Worm (Caenorhabditis elegans) whole organism, mixed stage, embryonic: ENCODE data around the gene zipt-13.

Experiments
- M03D4.4 ChIP-seq: sonication (generic microtip); optimal IDR thresholded peaks from 2 replicates; lab custom pipeline; 2017; ENCODE audit warnings: mild to moderate bottlenecking, missing genetic modification characterization, missing compliant biosample characterization
- bed-3 ChIP-seq: fragments of 200-800 bp; sonication (Bioruptor generic); optimal IDR thresholded peaks from 3 replicates; lab custom pipeline; 2018; ENCODE audit warnings: mild to moderate bottlenecking, missing genetic modification characterization, moderate library complexity, missing compliant biosample characterization
- blmp-1 ChIP-seq: fragments of 150-350 bp; optimal IDR thresholded peaks from 2 replicates; lab custom pipeline; 2014; ENCODE audit warnings: missing biosample characterization, missing genetic modification characterization
- ceh-83 ChIP-seq: fragments of 200-800 bp; sonication (Bioruptor generic); optimal IDR thresholded peaks from 2 replicates; lab custom pipeline; 2018; ENCODE audit warnings: mild to moderate bottlenecking, missing genetic modification characterization, missing compliant biosample characterization
- ces-1 ChIP-seq: fragments of 150-350 bp; optimal IDR thresholded peaks from 2 replicates; lab custom pipeline; 2014; ENCODE audit warnings: missing biosample characterization, missing genetic modification reagents, missing genetic modification characterization
- cnd-1 ChIP-seq: fragments of 200-800 bp; sonication (Bioruptor generic); optimal IDR thresholded peaks from 2 replicates; lab custom pipeline; 2018; ENCODE audit warnings: mild to moderate bottlenecking, missing genetic modification characterization, missing compliant biosample characterization
- drap-1 ChIP-seq: fragments of 200-800 bp; sonication (Bioruptor generic); optimal IDR thresholded peaks from 3 replicates; lab custom pipeline; 2018; ENCODE audit warnings: mild to moderate bottlenecking, missing genetic modification characterization, missing compliant biosample characterization
- elt-3 ChIP-seq: fragments of 150-350 bp; optimal IDR thresholded peaks from 2 replicates; lab custom pipeline; 2014; ENCODE audit warnings: missing biosample characterization, missing genetic modification characterization
- flh-1 ChIP-seq: fragments of 200-800 bp; sonication (Bioruptor generic); optimal IDR thresholded peaks from 2 replicates; lab custom pipeline; 2018; ENCODE audit warnings: mild to moderate bottlenecking, missing genetic modification characterization, moderate library complexity, missing compliant biosample characterization
- ham-2 ChIP-seq: fragments of 200-800 bp; sonication (Bioruptor generic); optimal IDR thresholded peaks from 2 replicates; lab custom pipeline; 2018; ENCODE audit warnings: mild to moderate bottlenecking, missing genetic modification characterization, missing compliant biosample characterization
- hlh-1 ChIP-seq: fragments of 150-350 bp; optimal IDR thresholded peaks from 2 replicates; lab custom pipeline; 2014; ENCODE audit warnings: missing biosample characterization, missing genetic modification reagents, missing genetic modification characterization
- lin-13 ChIP-seq: fragments of 150-350 bp; optimal IDR thresholded peaks from 2 replicates; lab custom pipeline; 2014; ENCODE audit warnings: missing biosample characterization, missing genetic modification characterization
- lsy-2 ChIP-seq: fragments of 150-350 bp; optimal IDR thresholded peaks from 2 replicates; lab custom pipeline; 2014; ENCODE audit warnings: missing biosample characterization, missing genetic modification characterization
- mab-5 ChIP-seq: fragments of 150-350 bp; optimal IDR thresholded peaks from 2 replicates; lab custom pipeline; 2014; ENCODE audit warnings: missing biosample characterization, missing genetic modification characterization
- mep-1 ChIP-seq: fragments of 150-350 bp; optimal IDR thresholded peaks from 2 replicates; lab custom pipeline; 2017; ENCODE audit warnings: missing biosample characterization, missing genetic modification reagents, missing genetic modification characterization, inconsistent platforms
- mls-2 ChIP-seq: sonication (generic microtip); optimal IDR thresholded peaks from 2 replicates; lab custom pipeline; 2016; ENCODE audit warnings: mild to moderate bottlenecking, missing genetic modification characterization, moderate library complexity, missing compliant biosample characterization
- nhr-12 ChIP-seq: fragments of 150-350 bp; optimal IDR thresholded peaks from 2 replicates; lab custom pipeline; 2014; ENCODE audit warnings: missing biosample characterization, missing genetic modification characterization
- nhr-2 ChIP-seq: fragments of 150-350 bp; optimal IDR thresholded peaks from 2 replicates; lab custom pipeline; 2014; ENCODE audit warnings: missing biosample characterization, missing genetic modification characterization
- nhr-237 ChIP-seq: fragments of 150-350 bp; optimal IDR thresholded peaks from 2 replicates; lab custom pipeline; 2014; ENCODE audit warnings: missing biosample characterization, missing genetic modification characterization
- pha-4 ChIP-seq: fragments of 150-350 bp; optimal IDR thresholded peaks from 2 replicates; lab custom pipeline; 2018; ENCODE audit warnings: missing biosample characterization, missing genetic modification reagents, missing genetic modification characterization
- sem-2 ChIP-seq: fragments of 200-800 bp; sonication (Bioruptor generic); optimal IDR thresholded peaks from 2 replicates; lab custom pipeline; 2018; ENCODE audit warnings: mild to moderate bottlenecking, missing genetic modification characterization, missing compliant biosample characterization
- snpc-4 ChIP-seq: fragments of 150-350 bp; optimal IDR thresholded peaks from 2 replicates; lab custom pipeline; 2014; ENCODE audit warnings: missing biosample characterization, missing genetic modification characterization
- sptf-1 ChIP-seq: sonication (generic microtip); optimal IDR thresholded peaks from 2 replicates; lab custom pipeline; 2017; ENCODE audit warnings: mild to moderate bottlenecking, missing genetic modification characterization, moderate library complexity, missing compliant biosample characterization
- tbx-8 ChIP-seq: fragments of 200-800 bp; sonication (Bioruptor generic); optimal IDR thresholded peaks from 2 replicates; lab custom pipeline; 2018; ENCODE audit warnings: mild to moderate bottlenecking, missing genetic modification characterization, moderate library complexity, missing compliant biosample characterization
- unc-120 ChIP-seq: sonication (generic microtip); optimal IDR thresholded peaks from 2 replicates; lab custom pipeline; 2017; ENCODE audit warnings: missing genetic modification characterization, missing compliant biosample characterization; ENCODE audit not compliant: poor library complexity, severe bottlenecking
- unc-39 ChIP-seq: fragments of 150-350 bp; optimal IDR thresholded peaks from 2 replicates; lab custom pipeline; 2014; ENCODE audit warnings: missing biosample characterization, missing genetic modification characterization
- zip-8 ChIP-seq: fragments of 150-350 bp; optimal IDR thresholded peaks from 2 replicates; lab custom pipeline; 2014; ENCODE audit warnings: missing biosample characterization, missing genetic modification characterization
- ztf-11 ChIP-seq: fragments of 150-350 bp; optimal IDR thresholded peaks from 2 replicates; lab custom pipeline; 2014; ENCODE audit warnings: missing biosample characterization, missing genetic modification characterization

The zipt-13 gene

DNA sequence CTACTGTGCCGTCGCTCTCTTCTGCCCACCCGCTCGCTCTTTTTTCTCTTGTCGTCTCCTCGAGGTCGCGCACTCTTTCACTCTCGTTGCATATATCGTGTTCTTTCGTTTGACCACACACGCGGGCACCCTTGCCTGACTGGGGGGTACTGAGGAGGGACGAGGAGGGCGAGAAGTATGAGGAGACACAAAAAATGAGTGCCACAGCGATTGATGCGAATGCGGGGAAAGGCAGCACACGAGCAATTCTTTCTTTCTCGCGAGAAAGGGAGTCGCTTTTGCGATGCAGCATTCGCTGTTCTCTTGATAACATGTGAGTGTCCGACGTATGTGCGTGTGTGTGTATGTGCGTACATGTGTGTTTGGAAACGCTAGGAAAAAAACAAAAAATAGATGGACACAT is 48.2 kb downstream of the zipt-13 start:
- peak; percentile 48 for TF ChIP-seq unc-39 (tag; lab: Kevin White, UChicago)
- peak; percentile 71 for TF ChIP-seq M03D4.4
- TF ChIP-seq hlh-1 (tag; lab: Kevin White, UChicago) = peak; percentile 29
- peak; percentile 87 for TF ChIP-seq unc-120 (tag; lab: Kevin White, UChicago)
- no peak for TF ChIP-seq mab-5 (tag; lab: Kevin White, UChicago)
- TF ChIP-seq nhr-237 (tag; lab: Kevin White, UChicago) = no peak
- peak; percentile 50 for TF ChIP-seq drap-1
- TF ChIP-seq ceh-83 = peak; percentile 49
- TF ChIP-seq sptf-1 (tag; lab: Kevin White, UChicago) = peak; percentile 64
- peak; percentile 82 for TF ChIP-seq mls-2 (tag; lab: Kevin White, UChicago)
- peak; percentile 67 for TF ChIP-seq nhr-2
- TF ChIP-seq lin-13 (tag; lab: Kevin White, UChicago) = no peak
- TF ChIP-seq cnd-1 (tag; lab: Kevin White, UChicago) = peak; percentile 66
- no peak for TF ChIP-seq zip-8
- peak; percentile 35 for TF ChIP-seq ces-1
- no peak for TF ChIP-seq blmp-1 (tag; lab: Kevin White, UChicago)
- TF ChIP-seq mep-1 (tag; lab: Kevin White, UChicago) = peak; percentile 46
- peak; percentile 8 for TF ChIP-seq flh-1
- peak; percentile 63 for TF ChIP-seq ztf-11 (tag; lab: Kevin White, UChicago)
- TF ChIP-seq ham-2 (GFP tag; lab: Kevin White, UChicago) = peak; percentile 43
- TF ChIP-seq tbx-8 (GFP tag; lab: Kevin White, UChicago) = no peak
- TF ChIP-seq, all 35 proteins: peak for 15

DNA sequence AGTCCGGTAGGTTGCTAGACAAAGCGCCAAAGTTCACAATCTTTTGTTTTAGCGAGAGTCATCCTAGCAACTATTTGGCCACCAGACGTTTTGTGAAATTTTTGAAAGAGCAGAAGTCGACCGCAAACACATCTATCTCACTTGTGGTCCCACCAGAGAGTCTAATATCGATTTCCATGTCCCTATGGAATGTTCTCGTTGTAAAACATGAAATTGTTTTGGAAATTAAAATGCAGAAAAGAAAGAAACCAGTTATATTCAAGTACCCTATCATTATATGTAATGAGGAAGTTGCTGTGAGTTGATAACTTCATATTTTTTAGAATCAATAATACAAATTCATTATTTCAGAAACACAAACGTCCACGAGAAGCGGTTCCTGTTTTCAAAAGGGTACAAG is 52.0 kb downstream of the zipt-13 start:
- TF ChIP-seq snpc-4 = no peak
- no peak for TF ChIP-seq flh-1
- no peak for TF ChIP-seq pha-4 (tag; lab: Kevin White, UChicago)
- TF ChIP-seq bed-3 (GFP tag; lab: Kevin White, UChicago) = no peak
- TF ChIP-seq mab-5 (tag; lab: Kevin White, UChicago) = no peak
- TF ChIP-seq nhr-2 = no peak
- TF ChIP-seq lsy-2 = no peak
- no peak for TF ChIP-seq drap-1
- TF ChIP-seq elt-3 (tag; lab: Kevin White, UChicago) = no peak
- TF ChIP-seq unc-39 (tag; lab: Kevin White, UChicago) = no peak
- TF ChIP-seq nhr-12 = no peak
- no peak for TF ChIP-seq lin-13 (tag; lab: Kevin White, UChicago)
- TF ChIP-seq cnd-1 (tag; lab: Kevin White, UChicago) = no peak
- TF ChIP-seq sem-2 = no peak
